Worm (Caenorhabditis elegans): ENCODE data around the gene popl-7.
A peak's percentile ranks its signal among the peaks of the same experiment; 100 is the strongest.

The popl-7 gene

DNA sequence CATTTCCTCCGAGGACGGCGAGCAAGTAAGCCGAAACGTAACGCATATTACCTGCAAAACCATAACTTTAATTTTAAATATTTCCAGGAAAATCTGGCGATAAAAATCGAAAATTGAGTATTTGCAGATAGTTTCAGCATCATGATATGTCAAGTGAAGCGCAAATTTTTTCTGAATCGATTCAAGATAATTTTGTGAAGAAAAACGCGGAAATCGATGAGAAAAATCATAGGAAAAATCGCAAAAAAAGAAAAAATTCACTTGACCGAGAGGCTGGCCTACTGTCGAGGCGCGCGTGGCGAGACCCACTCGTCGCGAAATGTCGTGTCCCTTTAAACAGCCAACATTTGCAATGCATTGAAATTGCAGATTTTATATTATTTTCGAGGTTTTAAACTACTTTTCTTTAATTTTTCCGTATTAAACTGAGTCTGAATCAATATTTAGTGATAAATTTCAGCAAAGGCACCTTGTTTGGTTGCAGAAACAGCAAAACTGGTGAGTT is at the start of gene popl-7, which contains the start of the genes rla-2 and Y62E10A.24:
popl-7 (plus strand) TSS at position 455 of the 505 bp plus-strand sequence.
rla-2 (minus strand) TSS at position 51 of the 505 bp plus-strand sequence.
Y62E10A.24 (plus strand) TSS at position 476 of the 505 bp plus-strand sequence.
- peak; percentile 6 to 39 (median 26) for TF ChIP-seq dpl-1 (GFP tag; optimal IDR thresholded peaks at IDR 0.05)
- TF ChIP-seq irx-1 (tag; optimal IDR thresholded peaks at IDR 0.05), result no peak
- TF ChIP-seq lin-15B (tag; optimal IDR thresholded peaks at IDR 0.05), result no peak
- TF ChIP-seq lsy-2 (tag; optimal IDR thresholded peaks at IDR 0.05), result peak; percentile 52 to 91
- peak; percentile 40 to 71 for TF ChIP-seq lin-35 (GFP tag; optimal IDR thresholded peaks at IDR 0.05)
- TF ChIP-seq nhr-47 (tag; optimal IDR thresholded peaks at IDR 0.05), result peak; percentile 8
- peak; percentile 29 for TF ChIP-seq skn-1 (tag; optimal IDR thresholded peaks at IDR 0.05)
- peak; percentile 6 for TF ChIP-seq C16A3.4 (tag; optimal IDR thresholded peaks at IDR 0.05)
- no peak for TF ChIP-seq nhr-12 (tag; optimal IDR thresholded peaks at IDR 0.05)
- no peak for TF ChIP-seq zag-1 (tag; optimal IDR thresholded peaks at IDR 0.05)
- no peak for TF ChIP-seq aly-2 (tag; optimal IDR thresholded peaks at IDR 0.05)
- TF ChIP-seq snu-23 (GFP tag; optimal IDR thresholded peaks at IDR 0.05), result peak; percentile 35
- TF ChIP-seq ceh-82 (tag; optimal IDR thresholded peaks at IDR 0.05), result peak in 2 of 3 experiments; percentile 10 to 33
- TF ChIP-seq egl-27 (tag; optimal IDR thresholded peaks at IDR 0.05), result no peak
- peak; percentile 14 for TF ChIP-seq unc-130 (tag; optimal IDR thresholded peaks at IDR 0.05)
- peak; percentile 28 for TF ChIP-seq blmp-1 (tag; optimal IDR thresholded peaks at IDR 0.05)
- peak; percentile 32 to 50 for TF ChIP-seq efl-1 (optimal IDR thresholded peaks at IDR 0.05)
- peak; percentile 41 to 95 for TF ChIP-seq efl-1 (GFP tag; optimal IDR thresholded peaks at IDR 0.05 in 1 of 2)

DNA sequence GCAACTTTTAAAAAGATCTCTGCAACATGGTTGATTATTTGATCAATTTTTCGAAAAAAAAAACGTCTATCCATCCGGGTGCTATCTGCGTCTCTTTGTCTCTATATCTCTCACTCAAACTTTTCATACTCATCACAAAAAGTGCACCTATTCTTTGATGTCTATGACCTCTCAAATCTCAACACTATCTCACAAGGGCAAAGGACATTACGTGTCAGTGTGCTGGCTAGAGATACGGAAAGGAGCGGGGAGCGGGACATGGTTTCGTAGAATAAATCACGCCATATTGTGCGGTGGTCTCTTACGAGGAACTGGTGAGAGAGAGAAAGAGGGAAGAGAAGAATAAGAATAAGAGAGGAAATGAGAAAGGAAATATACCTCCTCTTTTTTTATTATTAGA is 48.1 kb upstream of the popl-7 start:
- TF ChIP-seq mep-1 (tag; optimal IDR thresholded peaks at IDR 0.05) (peak; percentile 88), ceh-63 (GFP tag; optimal IDR thresholded peaks at IDR 0.05) (no peak), swsn-7 (tag; optimal IDR thresholded peaks at IDR 0.05) (peak; percentile 84), elt-3 (tag; optimal IDR thresholded peaks at IDR 0.05) (peak in 4 of 6 experiments; percentile 49 to 84 (median 70)), nhr-237 (tag; optimal IDR thresholded peaks at IDR 0.05) (peak; percentile 55), jun-1 (tag; optimal IDR thresholded peaks at IDR 0.05) (peak; percentile 55), dpl-1 (GFP tag; optimal IDR thresholded peaks at IDR 0.05) (peak; percentile 35 to 48 (median 37)), tbx-2 (tag; optimal IDR thresholded peaks at IDR 0.05) (peak; percentile 81), nhr-76 (tag; optimal IDR thresholded peaks at IDR 0.05) (no peak), unc-30 (tag; optimal IDR thresholded peaks at IDR 0.05) (no peak), fkh-4 (tag; optimal IDR thresholded peaks at IDR 0.05; ENCODE audit: borderline replicate concordance) (no peak), F16B12.6 (tag; optimal IDR thresholded peaks at IDR 0.05) (no peak), ztf-11 (tag; optimal IDR thresholded peaks at IDR 0.05) (no peak), hlh-4 (tag; optimal IDR thresholded peaks at IDR 0.05) (no peak), sox-4 (tag; optimal IDR thresholded peaks at IDR 0.05) (no peak), unc-98 (GFP tag; IDR thresholded peaks at IDR 0.05) (0 out of 2 replicates have a peak, but pooled peaks have one; percentile 18), nhr-84 (tag; optimal IDR thresholded peaks at IDR 0.05) (no peak), lin-39 (tag; optimal IDR thresholded peaks at IDR 0.05) (no peak), C34B4.2 (tag; optimal IDR thresholded peaks at IDR 0.05) (no peak), mab-9 (GFP tag; IDR thresholded peaks at IDR 0.05) (no peak), aha-1 (tag; optimal IDR thresholded peaks at IDR 0.05) (peak; percentile 31), elt-2 (tag; optimal IDR thresholded peaks at IDR 0.05) (peak; percentile 94), alr-1 (tag; optimal IDR thresholded peaks at IDR 0.05; ENCODE audit: borderline replicate concordance) (no peak), aly-2 (tag; optimal IDR thresholded peaks at IDR 0.05) (no peak), ets-5 (GFP tag; IDR thresholded peaks at IDR 0.05) (no peak), nhr-20 (tag; optimal IDR thresholded peaks at IDR 0.05) (peak; percentile 93), mdl-1 (tag; optimal IDR thresholded peaks at IDR 0.05) (peak in 1 of 2 experiments; percentile 63), irx-1 (tag; optimal IDR thresholded peaks at IDR 0.05) (no peak), lin-35 (GFP tag; optimal IDR thresholded peaks at IDR 0.05) (peak; percentile 43 to 58), lin-15B (tag; optimal IDR thresholded peaks at IDR 0.05) (peak; percentile 2), unc-130 (tag; optimal IDR thresholded peaks at IDR 0.05) (no peak), nhr-19 (GFP tag; conservative IDR thresholded peaks at IDR 0.05) (peak; percentile 86), xbp-1 (tag; optimal IDR thresholded peaks at IDR 0.05) (peak; percentile 65), hlh-17 (GFP tag; optimal IDR thresholded peaks at IDR 0.05; ENCODE audit: borderline replicate concordance) (no peak), unc-62 (GFP tag; optimal IDR thresholded peaks at IDR 0.05) (no peak), rnt-1 (tag; optimal IDR thresholded peaks at IDR 0.05) (peak; percentile 84), snpc-4 (tag; optimal IDR thresholded peaks at IDR 0.05) (peak; percentile 46), ceh-82 (tag; optimal IDR thresholded peaks at IDR 0.05) (peak in 2 of 3 experiments; percentile 44 to 71), egl-27 (tag; optimal IDR thresholded peaks at IDR 0.05) (peak; percentile 31 to 50), nhr-77 (tag; optimal IDR thresholded peaks at IDR 0.05) (peak; percentile 89), nhr-47 (tag; optimal IDR thresholded peaks at IDR 0.05) (peak; percentile 82)

All from whole organism, L1 larva.